Fruit fly (Drosophila melanogaster): ENCODE measurements around the gene CG43049.

The CG43049 gene

DNA sequence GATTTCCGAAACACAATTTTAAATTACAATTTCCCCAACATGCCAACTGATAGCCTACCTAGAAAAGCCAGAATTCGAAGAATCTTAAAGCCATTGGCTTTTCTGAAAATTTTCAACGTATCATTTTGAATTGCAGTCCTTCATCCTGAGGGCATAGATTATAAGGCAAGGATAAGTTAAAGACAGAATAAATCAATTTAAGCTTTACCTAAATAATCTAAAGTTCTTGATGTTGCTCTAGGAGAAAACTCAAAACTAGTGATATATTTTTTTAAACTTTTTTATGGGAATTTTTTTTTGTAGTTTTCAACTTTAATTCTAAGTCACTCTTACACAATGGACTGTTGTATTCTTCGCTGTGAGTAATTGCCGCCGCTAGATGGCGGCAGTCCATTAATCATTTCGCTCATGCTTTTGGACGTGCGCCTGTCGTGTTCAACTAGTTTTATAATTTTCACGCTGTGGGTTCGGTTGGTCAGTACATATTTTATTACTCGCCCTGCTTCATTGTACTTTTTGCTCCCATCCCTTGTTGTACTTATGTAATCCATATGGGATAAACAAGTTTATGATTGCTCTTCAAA lies 10.7 kb upstream of the CG43049 start, which contains the start of gene COX6AL2:
COX6AL2 (minus strand) TSS at position 51 of the 584 bp plus-strand sequence.
- TF ChIP-seq CG17801 (GFP tag; optimal IDR thresholded peaks at IDR 0.05; ENCODE audit: partially characterized antibody): no peak

DNA sequence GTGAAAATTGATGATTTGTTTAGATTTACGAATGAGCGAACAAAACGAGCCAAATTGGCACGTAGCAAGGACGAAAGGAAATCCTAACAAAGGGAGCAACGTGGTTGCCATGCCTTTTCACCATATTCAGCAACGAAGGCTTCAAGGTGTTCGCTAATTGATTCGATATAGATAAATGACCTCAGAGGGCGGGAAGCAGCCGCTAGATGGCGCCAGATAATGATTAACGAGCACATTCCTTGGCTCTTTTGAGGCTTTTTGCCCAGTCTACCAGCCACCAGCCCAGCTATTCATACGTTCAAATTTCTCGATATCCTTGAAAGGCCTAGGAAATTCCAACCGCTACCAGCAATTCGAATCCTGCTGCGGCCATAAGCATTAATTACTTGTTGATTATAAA lies 8.4 kb upstream of the CG43049 start:
- TF ChIP-seq CG17801 (GFP tag; optimal IDR thresholded peaks at IDR 0.05; ENCODE audit: partially characterized antibody): no peak

DNA sequence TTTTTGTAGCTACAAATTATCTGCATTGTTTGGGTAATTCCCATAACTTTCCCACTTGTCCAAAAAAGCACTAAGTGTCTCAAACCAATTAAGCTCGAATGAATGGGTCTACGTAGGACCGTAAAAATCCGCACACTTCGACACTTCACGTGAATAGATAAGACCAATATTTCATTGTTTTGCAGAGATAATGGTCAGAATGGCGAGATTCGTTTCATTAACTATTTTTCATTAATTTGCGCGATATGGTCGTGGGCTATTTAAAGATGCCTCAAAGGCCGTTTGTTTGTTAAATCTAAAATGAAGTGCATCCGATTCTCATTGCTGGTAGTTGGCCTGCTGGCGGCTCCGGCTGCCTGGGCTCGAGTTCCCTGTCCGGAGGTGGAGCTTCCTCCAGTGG lies 7.6 kb upstream of the CG43049 start, which contains the start of gene CG6839:
CG6839 (plus strand) TSS at position 301 of the 400 bp plus-strand sequence.
- no peak for TF ChIP-seq CG17801 (GFP tag; optimal IDR thresholded peaks at IDR 0.05; ENCODE audit: partially characterized antibody)

DNA sequence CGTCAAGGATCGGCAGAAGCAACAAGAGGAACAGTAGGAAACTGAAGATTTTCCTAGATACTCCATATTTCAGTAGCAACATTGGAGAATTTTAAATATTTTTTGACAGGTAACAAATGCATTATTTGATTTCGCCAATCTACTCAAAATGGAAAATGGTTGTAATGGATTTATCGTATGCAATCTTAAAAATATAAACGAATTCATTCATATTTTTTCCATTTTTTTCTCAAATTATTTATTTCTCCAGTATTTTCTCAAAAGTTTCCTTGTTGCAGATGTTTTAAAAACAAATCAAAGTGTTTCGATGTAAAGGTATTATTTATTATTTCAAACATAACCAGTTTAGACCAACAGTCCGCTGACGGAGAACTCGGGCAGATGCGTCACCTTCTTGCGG lies 4.7 kb upstream of the CG43049 start, which contains the start of gene CG18223:
CG18223 (minus strand) TSS at position 101 of the 400 bp plus-strand sequence.
- no peak for TF ChIP-seq CG17801 (GFP tag; optimal IDR thresholded peaks at IDR 0.05; ENCODE audit: partially characterized antibody)

DNA sequence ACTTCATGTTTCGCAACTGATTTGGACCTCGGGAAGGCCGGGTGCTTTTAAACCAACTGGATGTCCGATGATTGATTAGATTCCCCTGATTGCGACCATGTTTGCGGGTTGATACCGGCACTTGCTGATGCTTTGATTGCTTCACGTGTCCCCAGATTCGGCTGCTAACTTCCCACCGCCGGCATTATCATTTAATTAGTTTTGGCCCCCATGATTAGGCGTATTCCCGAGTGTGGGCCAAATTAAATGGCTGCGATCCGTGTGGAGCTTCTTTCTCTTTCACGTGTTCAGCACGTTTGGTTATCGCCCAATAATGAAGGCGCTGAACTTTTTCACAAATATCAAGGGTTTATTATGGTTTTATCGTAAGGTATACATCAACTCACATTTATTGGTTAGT lies 2.8 kb upstream of the CG43049 start, which contains the start of gene CG3819:
CG3819 (minus strand) TSS at position 23 of the 400 bp plus-strand sequence.
- TF ChIP-seq CG17801 (GFP tag; optimal IDR thresholded peaks at IDR 0.05; ENCODE audit: partially characterized antibody): no peak

DNA sequence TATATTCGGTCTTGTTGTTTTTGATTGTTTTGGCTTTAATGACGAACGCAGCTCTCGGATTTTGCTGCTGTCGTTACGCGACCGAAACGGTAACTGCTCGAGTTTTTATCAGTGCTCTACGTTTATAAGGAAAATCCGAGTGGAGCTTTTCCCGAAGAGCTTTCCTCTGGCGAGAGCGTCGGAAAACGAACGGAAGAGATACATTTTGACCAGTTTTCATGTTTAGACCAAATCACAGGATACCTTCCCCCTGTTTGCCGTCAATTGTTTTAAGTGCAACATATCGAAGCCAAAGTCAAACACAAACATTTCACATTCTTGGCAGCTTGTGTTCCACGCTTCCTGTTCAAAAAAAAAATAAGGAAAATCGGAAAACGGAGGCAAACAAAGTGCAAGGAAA lies 21.0 kb downstream of the CG43049 start, which contains the start of gene CG32204:
CG32204 (minus strand) TSS at position 101 of the 400 bp plus-strand sequence.
- TF ChIP-seq CG17801 (GFP tag; optimal IDR thresholded peaks at IDR 0.05; ENCODE audit: partially characterized antibody): no peak

DNA sequence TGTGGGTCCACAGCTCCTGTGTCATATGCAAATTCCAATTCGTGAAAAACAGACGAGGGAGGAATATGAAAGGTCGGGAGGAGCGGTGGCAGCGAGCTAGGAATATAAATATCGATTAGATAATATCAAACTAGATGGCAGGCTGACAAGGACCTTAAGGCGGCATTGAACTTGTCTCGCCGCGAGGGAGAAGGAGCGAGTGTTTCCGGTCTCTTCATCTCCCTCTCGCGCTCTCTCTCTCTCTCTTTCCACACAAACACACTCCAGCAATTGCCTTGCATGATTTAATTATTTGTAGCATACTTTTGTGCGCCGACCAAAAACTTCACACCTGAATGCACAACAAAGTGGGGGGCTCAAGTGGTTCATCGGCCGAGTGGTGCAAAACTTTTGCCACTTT lies 22.1 kb downstream of the CG43049 start:
- no peak for TF ChIP-seq CG17801 (GFP tag; optimal IDR thresholded peaks at IDR 0.05; ENCODE audit: partially characterized antibody)

DNA sequence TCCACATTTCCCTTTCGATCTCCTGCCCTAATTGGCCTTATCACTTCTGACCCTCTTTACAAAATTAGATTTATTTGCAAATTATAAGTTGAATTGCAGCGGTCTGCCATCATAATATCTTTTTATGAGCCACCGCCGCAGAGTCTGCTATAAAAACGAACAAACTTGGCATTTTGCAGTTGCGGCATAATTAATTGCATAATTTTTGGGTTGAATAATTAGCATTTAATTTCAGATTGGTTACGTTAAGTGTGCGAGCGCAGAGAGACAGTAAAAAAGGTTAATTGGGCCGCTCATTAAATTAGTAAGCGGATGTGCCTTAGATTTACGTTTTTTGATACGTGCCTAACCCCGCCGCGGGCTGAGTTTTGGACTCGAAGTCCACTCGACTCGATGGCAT lies 24.2 kb downstream of the CG43049 start:
- no peak for TF ChIP-seq CG17801 (GFP tag; optimal IDR thresholded peaks at IDR 0.05; ENCODE audit: partially characterized antibody)

DNA sequence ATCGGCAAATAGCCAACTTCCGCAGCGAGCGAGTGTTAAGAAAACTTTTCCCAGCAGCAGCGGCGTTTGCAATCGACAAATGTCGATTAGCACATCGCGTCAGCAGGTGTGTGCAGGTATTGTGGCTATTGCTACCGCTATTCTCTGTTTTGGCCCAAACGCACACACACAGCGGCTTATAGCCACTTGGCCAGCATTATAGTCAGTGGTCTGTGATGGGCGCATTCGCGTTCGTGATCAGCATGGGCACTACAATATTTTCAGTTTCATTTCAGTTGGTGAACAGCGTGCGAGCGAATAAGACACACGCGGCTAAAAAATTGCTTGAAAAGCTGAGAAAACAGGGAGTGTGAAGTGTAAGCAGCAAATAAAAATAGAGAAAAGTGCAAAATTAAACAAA lies 25.5 kb downstream of the CG43049 start, which contains the start of gene CG6836:
CG6836 (plus strand) TSS at position 271 of the 400 bp plus-strand sequence.
- no peak for TF ChIP-seq CG17801 (GFP tag; optimal IDR thresholded peaks at IDR 0.05; ENCODE audit: partially characterized antibody)

DNA sequence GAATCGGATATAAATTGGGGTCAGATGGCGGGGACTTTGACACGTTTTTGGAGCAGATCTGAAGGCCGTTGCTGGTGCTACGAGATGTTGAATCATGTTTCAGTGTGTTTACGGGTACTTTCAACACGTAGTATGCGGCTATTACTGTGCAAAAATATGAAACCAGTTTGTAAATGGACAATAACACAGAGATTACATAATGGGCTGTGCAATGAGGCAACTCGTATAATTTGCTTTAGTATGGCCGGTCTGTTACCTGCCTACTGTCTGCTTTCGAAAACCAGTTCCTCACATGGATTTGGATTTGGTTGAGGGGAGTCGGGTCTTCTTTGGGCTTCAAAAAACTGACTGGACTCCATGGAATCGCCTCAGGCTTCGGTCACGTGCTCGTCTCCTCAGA lies 27.5 kb downstream of the CG43049 start:
- no peak for TF ChIP-seq CG17801 (GFP tag; optimal IDR thresholded peaks at IDR 0.05; ENCODE audit: partially characterized antibody)

DNA sequence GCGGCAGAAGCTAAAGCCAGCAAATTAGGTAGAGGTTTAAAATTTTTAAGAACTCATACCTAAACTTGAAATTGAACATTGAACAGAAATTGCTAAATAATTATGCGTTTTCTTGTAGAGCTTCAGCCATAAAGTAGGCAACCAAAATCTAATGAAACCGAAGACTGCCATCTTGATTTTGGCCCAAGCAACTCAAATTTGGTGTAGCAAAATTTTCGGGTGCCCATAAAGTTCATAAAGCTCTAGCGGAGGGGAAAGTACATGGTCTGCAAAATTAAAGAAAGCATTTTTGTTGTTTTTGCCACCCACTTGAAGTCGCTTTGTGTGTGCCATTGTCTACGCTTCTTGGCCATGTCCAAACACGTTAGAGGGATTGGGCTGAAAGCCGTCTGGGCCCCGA lies 32.1 kb downstream of the CG43049 start:
- TF ChIP-seq CG17801 (GFP tag; optimal IDR thresholded peaks at IDR 0.05; ENCODE audit: partially characterized antibody): no peak

DNA sequence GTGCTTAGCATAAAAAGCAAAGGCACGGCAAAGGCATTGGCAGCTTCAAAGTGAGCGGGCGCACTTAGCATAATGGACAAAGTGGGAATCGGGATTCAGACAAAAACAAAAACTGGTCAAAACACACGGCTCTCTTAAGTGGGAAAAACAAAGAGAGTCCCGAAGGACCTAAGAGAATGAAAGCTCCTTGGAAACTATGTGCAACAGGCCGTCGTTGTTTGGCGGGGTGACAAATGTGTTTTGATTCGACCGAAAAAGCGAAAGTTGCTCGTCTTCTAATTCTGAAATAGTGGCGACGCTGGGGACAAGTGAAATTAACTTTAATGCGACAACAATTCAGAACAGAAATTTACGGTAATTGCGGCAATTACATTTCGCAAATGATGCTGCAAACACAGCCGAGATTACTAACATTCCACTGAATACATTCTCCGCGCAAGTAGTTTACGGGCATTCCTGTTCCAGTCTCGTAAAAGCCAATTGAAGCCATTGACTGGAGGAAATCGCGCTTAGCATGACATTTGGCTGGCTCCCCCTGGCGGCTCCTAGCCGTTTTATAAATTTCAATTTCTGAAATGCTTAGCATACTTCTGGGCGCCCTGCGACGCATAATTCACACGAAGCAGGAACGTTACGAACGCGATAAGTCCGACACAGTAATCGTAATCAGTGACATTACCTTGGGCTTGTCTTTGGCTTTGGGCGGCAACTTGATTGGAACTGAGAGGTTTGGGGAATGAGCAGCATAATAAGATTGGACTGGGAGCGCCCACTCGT lies 43.5 kb downstream of the CG43049 start:
- TF ChIP-seq CG17801 (GFP tag; optimal IDR thresholded peaks at IDR 0.05; ENCODE audit: partially characterized antibody): no peak
